Worm (Caenorhabditis elegans) whole organism, L2 larva: Measurements from ENCODE around the gene sre-24.

Source experiments
- F13H6.1 ChIP-seq: sonication (generic microtip); optimal IDR thresholded peaks from 2 replicates; lab custom pipeline; 2016; ENCODE audit warnings: missing genetic modification characterization, missing compliant biosample characterization
- alr-1 ChIP-seq: fragments of 150-350 bp; optimal IDR thresholded peaks from 2 replicates; lab custom pipeline; 2014; ENCODE audit warnings: missing biosample characterization, missing genetic modification characterization
- aly-2 ChIP-seq: fragments of 150-350 bp; optimal IDR thresholded peaks from 2 replicates; lab custom pipeline; 2014; ENCODE audit warnings: missing biosample characterization, missing genetic modification characterization
- ama-1 ChIP-seq: fragments of 150-350 bp; optimal IDR thresholded peaks from 2 replicates; lab custom pipeline; 2018; ENCODE audit warnings: inconsistent platforms
- ceh-82 ChIP-seq: fragments of 150-350 bp; optimal IDR thresholded peaks from 2 replicates; lab custom pipeline; 2014; ENCODE audit warnings: missing biosample characterization, missing genetic modification characterization
- crh-2 ChIP-seq: sonication (generic microtip); optimal IDR thresholded peaks from 2 replicates; lab custom pipeline; 2017; ENCODE audit warnings: missing biosample characterization, missing genetic modification characterization
- dmd-4 ChIP-seq: sonication (generic microtip); optimal IDR thresholded peaks from 2 replicates; lab custom pipeline; 2017; ENCODE audit warnings: missing biosample characterization, missing genetic modification characterization
- elt-3 ChIP-seq: sonication (generic microtip); optimal IDR thresholded peaks from 2 replicates; lab custom pipeline; 2017; ENCODE audit warnings: missing biosample characterization, missing genetic modification characterization
- fos-1 ChIP-seq: fragments of 150-350 bp; optimal IDR thresholded peaks from 2 replicates; lab custom pipeline; 2014; ENCODE audit warnings: missing biosample characterization, missing genetic modification characterization
- gmeb-1 ChIP-seq: fragments of 150-350 bp; optimal IDR thresholded peaks from 2 replicates; lab custom pipeline; 2014; ENCODE audit warnings: missing biosample characterization, missing genetic modification characterization
- lin-11 ChIP-seq: fragments of 150-350 bp; sonication (generic microtip); optimal IDR thresholded peaks from 2 replicates; lab custom pipeline; 2014; ENCODE audit warnings: missing biosample characterization, missing genetic modification characterization, inconsistent platforms, mixed read lengths
- lin-39 ChIP-seq: fragments of 150-350 bp; optimal IDR thresholded peaks from 2 replicates; lab custom pipeline; 2014; ENCODE audit warnings: missing biosample characterization, missing genetic modification reagents, missing genetic modification characterization
- lsy-2 ChIP-seq, 2 experiments: fragments of 150-350 bp in 1 of 2; sonication (generic microtip) in 1 of 2; optimal IDR thresholded peaks; 2 replicates each; lab custom pipeline; 2014 to 2017; ENCODE audit warnings: missing biosample characterization in 2 of 2, missing genetic modification characterization in 2 of 2
- mab-5 ChIP-seq: fragments of 150-350 bp; optimal IDR thresholded peaks from 2 replicates; lab custom pipeline; 2014; ENCODE audit warnings: missing biosample characterization, missing genetic modification characterization
- mbf-1 ChIP-seq: sonication (generic microtip); optimal IDR thresholded peaks from 2 replicates; lab custom pipeline; 2017; ENCODE audit warnings: missing biosample characterization, missing genetic modification characterization
- mdl-1 ChIP-seq, 2 experiments: fragments of 150-350 bp in 1 of 2; sonication (generic microtip) in 1 of 2; optimal IDR thresholded peaks; 2 replicates each; lab custom pipeline; 2017; ENCODE audit warnings: missing biosample characterization in 2 of 2, missing genetic modification characterization in 2 of 2
- nhr-10 ChIP-seq: sonication (generic microtip); optimal IDR thresholded peaks from 2 replicates; lab custom pipeline; 2017; ENCODE audit warnings: missing biosample characterization, missing genetic modification characterization
- nhr-11 ChIP-seq: fragments of 150-350 bp; optimal IDR thresholded peaks from 2 replicates; lab custom pipeline; 2014; ENCODE audit warnings: missing biosample characterization, missing genetic modification characterization
- nhr-12 ChIP-seq: fragments of 150-350 bp; optimal IDR thresholded peaks from 2 replicates; lab custom pipeline; 2014; ENCODE audit warnings: missing biosample characterization, missing genetic modification characterization
- nhr-23 ChIP-seq: fragments of 150-350 bp; optimal IDR thresholded peaks from 2 replicates; lab custom pipeline; 2014; ENCODE audit warnings: missing biosample characterization, missing genetic modification reagents, missing genetic modification characterization
- nhr-237 ChIP-seq: fragments of 150-350 bp; optimal IDR thresholded peaks from 2 replicates; lab custom pipeline; 2014; ENCODE audit warnings: missing biosample characterization, missing genetic modification characterization
- nhr-25 ChIP-seq: fragments of 150-350 bp; sonication (generic microtip); optimal IDR thresholded peaks from 3 replicates; lab custom pipeline; 2014; ENCODE audit warnings: missing biosample characterization, missing genetic modification characterization
- nhr-6 ChIP-seq: fragments of 150-350 bp; optimal IDR thresholded peaks from 2 replicates; lab custom pipeline; 2014; ENCODE audit warnings: missing biosample characterization, missing genetic modification characterization
- nhr-77 ChIP-seq: fragments of 150-350 bp; optimal IDR thresholded peaks from 2 replicates; lab custom pipeline; 2014; ENCODE audit warnings: missing biosample characterization, missing genetic modification characterization
- peb-1 ChIP-seq: fragments of 150-350 bp; optimal IDR thresholded peaks from 2 replicates; lab custom pipeline; 2014; ENCODE audit warnings: missing biosample characterization, missing genetic modification characterization
- sem-4 ChIP-seq: fragments of 150-350 bp; optimal IDR thresholded peaks from 2 replicates; lab custom pipeline; 2014; ENCODE audit warnings: missing biosample characterization, missing genetic modification reagents, missing genetic modification characterization
- skn-1 ChIP-seq: sonication (generic microtip); optimal IDR thresholded peaks from 2 replicates; lab custom pipeline; 2017; ENCODE audit warnings: missing biosample characterization, missing genetic modification characterization
- sma-3 ChIP-seq: sonication (generic microtip); optimal IDR thresholded peaks from 2 replicates; lab custom pipeline; 2016; ENCODE audit warnings: missing genetic modification reagents, missing genetic modification characterization, missing compliant biosample characterization
- sma-9 ChIP-seq, 2 experiments: fragments of 150-350 bp in 1 of 2; sonication (generic microtip) in 1 of 2; optimal IDR thresholded peaks; 2 replicates each; lab custom pipeline; 2014 to 2016; ENCODE audit warnings: missing genetic modification characterization in 2 of 2, mild to moderate bottlenecking in 1 of 2, missing biosample characterization in 1 of 2, missing compliant biosample characterization in 1 of 2, missing genetic modification reagents in 1 of 2, moderate library complexity in 1 of 2
- unc-39 ChIP-seq: fragments of 150-350 bp; optimal IDR thresholded peaks from 2 replicates; lab custom pipeline; 2014; ENCODE audit warnings: missing biosample characterization, missing genetic modification characterization
- unc-55 ChIP-seq: fragments of 150-350 bp; sonication (generic microtip); optimal IDR thresholded peaks from 3 replicates; lab custom pipeline; 2014; ENCODE audit warnings: missing biosample characterization, missing genetic modification reagents, missing genetic modification characterization
- unc-62 ChIP-seq: fragments of 150-350 bp; optimal IDR thresholded peaks from 2 replicates; lab custom pipeline; 2014; ENCODE audit warnings: missing biosample characterization, missing genetic modification reagents, missing genetic modification characterization
- zag-1 ChIP-seq: fragments of 150-350 bp; optimal IDR thresholded peaks from 2 replicates; lab custom pipeline; 2014; ENCODE audit warnings: missing biosample characterization, missing genetic modification characterization
- ztf-4 ChIP-seq: fragments of 150-350 bp; optimal IDR thresholded peaks from 2 replicates; lab custom pipeline; 2014; ENCODE audit warnings: missing biosample characterization, missing genetic modification characterization

Gene sre-24

DNA sequence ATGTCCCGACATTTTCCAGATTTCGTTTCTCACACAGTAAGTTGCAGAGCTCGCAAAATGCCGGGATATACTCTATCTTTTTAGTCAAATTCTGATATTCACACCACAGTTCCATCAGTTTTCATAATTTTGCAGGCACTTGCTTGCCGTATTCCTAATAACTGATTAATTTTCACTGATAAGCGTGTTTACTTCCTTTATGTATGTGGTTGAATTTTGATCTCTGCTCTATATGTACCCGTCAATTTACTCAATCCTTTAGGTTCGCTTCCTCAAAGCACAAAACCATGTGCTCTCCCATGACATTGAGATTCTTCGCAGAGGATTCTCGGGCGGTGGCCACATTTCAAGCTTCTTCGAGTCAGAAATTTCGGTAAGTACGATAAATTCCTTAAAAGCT is 2.9 kb upstream of the sre-24 start:
- no peak for TF ChIP-seq sma-9 (GFP tag; optimal IDR thresholded peaks at IDR 0.05; lab: Kevin White, UChicago)
- TF ChIP-seq sma-9 (tag; optimal IDR thresholded peaks at IDR 0.05; lab: Kevin White, UChicago): no peak
- TF ChIP-seq lin-11 (tag; lab: Kevin White, UChicago): no peak
- TF ChIP-seq ama-1: no peak
- no peak for TF ChIP-seq nhr-23 (tag; lab: Kevin White, UChicago)
- no peak for TF ChIP-seq lsy-2 (tag; optimal IDR thresholded peaks at IDR 0.05; lab: Kevin White, UChicago)
- no peak for TF ChIP-seq gmeb-1 (tag; lab: Kevin White, UChicago)
- no peak for TF ChIP-seq aly-2 (tag; lab: Kevin White, UChicago)
- TF ChIP-seq peb-1: no peak
- TF ChIP-seq zag-1: no peak

DNA sequence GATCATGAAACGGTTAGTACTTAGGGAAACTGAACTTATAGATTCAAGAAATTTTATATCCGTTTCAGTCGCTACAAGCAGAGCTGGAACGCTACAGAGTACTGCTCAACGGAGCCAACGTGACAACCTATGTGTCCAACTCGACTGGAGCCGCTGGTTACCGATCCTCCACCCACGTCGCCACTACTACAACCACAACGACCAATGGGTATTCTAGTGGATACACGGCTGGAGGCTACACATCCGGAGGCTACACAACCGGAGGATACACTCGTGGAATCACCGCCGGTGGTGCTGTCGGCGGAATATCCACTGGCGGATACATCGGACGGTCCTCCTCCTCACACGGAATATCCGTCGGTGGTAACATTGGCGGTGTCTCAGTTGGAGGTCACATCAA is 1.4 kb upstream of the sre-24 start:
- no peak for TF ChIP-seq fos-1 (tag; lab: Kevin White, UChicago)

DNA sequence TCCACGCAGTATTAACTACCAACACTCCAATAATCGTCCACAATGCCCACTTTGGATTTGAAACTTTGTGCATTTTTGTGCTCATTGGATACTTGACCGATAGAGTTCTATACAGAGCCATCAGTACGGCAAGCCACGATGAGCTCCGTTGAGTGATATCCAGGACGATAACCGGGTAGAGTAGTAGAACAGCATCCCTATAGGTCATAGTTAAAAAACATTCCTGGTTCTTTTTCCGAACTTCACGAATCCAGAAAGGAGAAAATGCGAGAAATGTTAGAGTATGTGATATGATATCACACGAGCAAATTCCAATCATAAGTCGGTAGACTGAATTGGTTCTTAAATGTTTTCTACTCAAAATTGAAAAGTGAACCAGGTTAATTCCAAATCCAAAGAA is 3.8 kb downstream of the sre-24 start:
- TF ChIP-seq ceh-82 (tag; lab: Kevin White, UChicago) (no peak), lsy-2 (tag; optimal IDR thresholded peaks at IDR 0.05; lab: Kevin White, UChicago) (no peak), sma-3 (GFP tag; lab: Kevin White, UChicago) (no peak), nhr-237 (tag; lab: Kevin White, UChicago) (no peak), ztf-4 (tag; lab: Kevin White, UChicago) (no peak), sma-9 (GFP tag; optimal IDR thresholded peaks at IDR 0.05; lab: Kevin White, UChicago) (no peak), sma-9 (tag; optimal IDR thresholded peaks at IDR 0.05; lab: Kevin White, UChicago) (no peak), dmd-4 (no peak), F13H6.1 (tag; lab: Kevin White, UChicago) (no peak), nhr-10 (tag; lab: Kevin White, UChicago) (no peak), peb-1 (no peak), nhr-23 (tag; lab: Kevin White, UChicago) (no peak), lin-39 (tag; lab: Kevin White, UChicago) (no peak), skn-1 (no peak), alr-1 (tag; lab: Kevin White, UChicago) (no peak), mdl-1 (tag; optimal IDR thresholded peaks at IDR 0.05; lab: Kevin White, UChicago) (no peak), sem-4 (tag; lab: Kevin White, UChicago) (no peak), ama-1 (no peak), mab-5 (tag; lab: Kevin White, UChicago) (no peak), mbf-1 (tag; lab: Kevin White, UChicago) (no peak)

DNA sequence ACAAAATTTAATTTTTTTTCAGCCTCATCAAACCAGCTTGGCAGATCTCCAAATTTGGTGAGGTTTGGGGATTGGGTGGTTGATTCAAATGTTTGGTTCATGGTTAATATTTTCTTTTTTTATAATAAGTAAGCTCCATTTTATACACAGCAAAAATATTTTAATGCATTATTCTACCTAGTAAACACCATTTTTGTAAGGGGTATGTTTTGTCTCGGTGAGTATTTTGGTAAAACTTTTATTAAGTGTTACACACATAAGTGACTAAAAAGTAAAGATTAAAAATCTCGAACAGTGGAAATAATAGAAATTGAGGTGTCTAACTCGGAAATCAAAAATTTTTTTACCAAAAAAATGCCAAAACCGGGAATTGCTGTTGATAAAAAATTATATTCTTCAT is 4.2 kb downstream of the sre-24 start, which contains the start of gene srw-4:
Gene srw-4, minus strand, starts transcription at position 101 of the 400 bp plus-strand sequence.
- TF ChIP-seq nhr-11: no peak
- no peak for TF ChIP-seq nhr-6
- no peak for TF ChIP-seq nhr-25 (tag; lab: Kevin White, UChicago)

DNA sequence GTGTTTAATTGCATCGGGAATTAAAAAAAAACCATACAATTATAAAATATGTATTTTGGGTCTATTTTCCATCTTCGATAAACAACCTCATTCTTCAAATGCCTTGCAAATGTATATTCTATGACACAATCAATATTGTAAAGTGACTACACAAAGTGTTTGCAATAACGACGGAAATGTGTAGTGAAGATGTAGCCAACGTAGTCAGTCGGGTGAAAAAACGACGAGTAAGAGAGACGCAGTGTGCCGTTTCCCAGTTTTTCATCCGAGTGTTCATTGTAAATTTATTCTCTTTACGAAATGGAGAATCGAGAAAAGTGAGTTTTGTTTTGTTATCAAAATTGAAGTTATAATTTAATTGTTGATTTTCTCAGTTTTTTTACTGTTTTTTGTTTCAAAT is 7.4 kb downstream of the sre-24 start, which contains the start of gene F37B4.15:
Gene F37B4.15, plus strand, starts transcription at position 301 of the 400 bp plus-strand sequence.
- TF ChIP-seq alr-1 (tag; lab: Kevin White, UChicago) (no peak), zag-1 (no peak), crh-2 (tag; lab: Kevin White, UChicago) (no peak), nhr-237 (tag; lab: Kevin White, UChicago) (no peak), nhr-10 (tag; lab: Kevin White, UChicago) (no peak), unc-55 (GFP tag; lab: Kevin White, UChicago) (no peak), sma-3 (GFP tag; lab: Kevin White, UChicago) (no peak), mdl-1 (tag; optimal IDR thresholded peaks at IDR 0.05; lab: Kevin White, UChicago) (no peak), unc-62 (GFP tag; lab: Kevin White, UChicago) (no peak), elt-3 (tag; lab: Kevin White, UChicago) (no peak), nhr-77 (no peak), aly-2 (tag; lab: Kevin White, UChicago) (no peak), gmeb-1 (tag; lab: Kevin White, UChicago) (no peak), unc-39 (no peak), nhr-12 (no peak), nhr-23 (tag; lab: Kevin White, UChicago) (no peak), ztf-4 (tag; lab: Kevin White, UChicago) (no peak), F13H6.1 (tag; lab: Kevin White, UChicago) (no peak)
